Worm (Caenorhabditis elegans): ENCODE measurements around the gene ZC412.5.

ZC412.5 gene

DNA sequence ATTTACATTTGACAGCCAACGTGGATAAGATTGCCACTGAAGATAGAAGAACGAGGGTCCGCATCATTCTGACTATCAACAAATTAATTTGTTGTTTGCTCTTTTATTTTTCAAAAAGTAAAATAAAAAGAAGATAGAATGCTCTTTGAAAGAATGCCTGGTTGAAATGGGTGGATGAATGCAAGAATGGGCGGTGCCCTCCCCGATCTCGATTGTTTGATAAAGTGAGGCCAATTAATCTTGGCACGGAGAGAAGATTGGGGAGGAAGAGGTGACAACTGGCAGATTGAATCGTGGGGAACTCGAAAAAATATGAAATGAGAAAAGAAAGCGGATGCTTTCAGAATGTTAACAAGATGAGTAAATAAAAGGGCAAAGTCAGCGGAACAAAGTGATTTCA lies 3.9 kb downstream of the ZC412.5 start, which contains the start of gene ZC412.3:
Gene ZC412.3, minus strand, starts transcription at position 183 of the 400 bp plus-strand sequence.
- no peak for TF ChIP-seq unc-62 (GFP tag; optimal IDR thresholded peaks at IDR 0.05)

DNA sequence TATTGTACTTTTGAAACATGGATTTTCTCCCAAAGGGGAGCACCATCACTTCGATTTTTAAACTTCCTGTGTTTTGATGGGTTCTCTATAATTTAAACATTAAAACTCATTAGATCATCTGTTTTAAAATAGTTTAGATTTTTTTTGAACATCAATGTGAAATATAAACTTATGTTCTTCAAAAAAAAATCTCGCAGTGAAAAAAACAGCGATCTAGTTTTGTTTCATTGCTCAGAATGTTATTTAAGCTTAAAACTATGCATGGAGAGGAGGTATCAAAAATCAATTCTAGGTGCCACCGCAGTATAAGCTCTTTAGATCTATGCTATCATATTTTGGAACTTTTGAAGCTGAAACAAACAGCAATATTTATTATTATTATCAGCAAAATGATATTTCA lies 7.1 kb downstream of the ZC412.5 start, which contains the start of gene gcy-14:
Gene gcy-14, minus strand, starts transcription at position 101 of the 400 bp plus-strand sequence.
- TF ChIP-seq unc-62 (GFP tag; optimal IDR thresholded peaks at IDR 0.05), result no peak

DNA sequence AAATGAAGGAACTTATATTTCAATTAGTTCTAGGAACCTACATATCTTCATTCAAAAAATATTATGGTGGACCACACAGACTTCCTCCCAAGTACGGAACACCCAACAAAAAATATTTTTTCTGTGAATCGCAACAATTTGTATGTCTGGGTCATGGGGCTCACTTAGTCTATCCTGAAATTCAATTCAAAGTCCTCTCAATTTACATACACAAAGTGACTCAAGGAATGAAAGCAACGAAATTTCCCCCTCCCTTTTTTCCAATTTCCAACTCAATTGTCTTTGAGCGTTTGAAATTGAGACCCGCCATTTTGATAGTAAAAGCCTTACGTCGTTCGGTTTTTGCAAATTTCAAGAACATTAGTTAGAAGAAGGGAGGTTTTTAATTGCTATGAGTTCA lies 15.9 kb downstream of the ZC412.5 start:
- TF ChIP-seq unc-62 (GFP tag; optimal IDR thresholded peaks at IDR 0.05), result no peak

DNA sequence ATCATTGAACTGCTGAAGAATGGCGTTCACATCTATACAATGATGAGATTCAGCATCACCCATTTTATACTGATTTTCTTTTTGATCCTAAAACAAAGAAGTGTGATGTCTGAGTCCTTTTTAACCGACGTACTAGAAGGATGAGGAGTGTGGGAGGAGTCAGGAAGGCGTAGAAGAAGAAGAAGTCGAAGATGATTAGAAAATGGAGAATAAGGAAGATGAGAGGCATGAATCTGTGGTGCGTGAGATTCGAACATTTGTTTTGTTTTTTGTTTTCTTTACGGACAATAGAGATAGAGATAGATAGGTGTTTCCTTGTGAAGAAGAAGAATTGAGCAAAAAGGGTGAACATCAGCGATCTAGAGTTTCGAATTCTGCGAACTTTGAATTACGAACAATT lies 16.8 kb downstream of the ZC412.5 start, which contains the start of gene npr-13:
Gene npr-13, minus strand, starts transcription at position 101 of the 400 bp plus-strand sequence.
- no peak for TF ChIP-seq unc-62 (GFP tag; optimal IDR thresholded peaks at IDR 0.05)

DNA sequence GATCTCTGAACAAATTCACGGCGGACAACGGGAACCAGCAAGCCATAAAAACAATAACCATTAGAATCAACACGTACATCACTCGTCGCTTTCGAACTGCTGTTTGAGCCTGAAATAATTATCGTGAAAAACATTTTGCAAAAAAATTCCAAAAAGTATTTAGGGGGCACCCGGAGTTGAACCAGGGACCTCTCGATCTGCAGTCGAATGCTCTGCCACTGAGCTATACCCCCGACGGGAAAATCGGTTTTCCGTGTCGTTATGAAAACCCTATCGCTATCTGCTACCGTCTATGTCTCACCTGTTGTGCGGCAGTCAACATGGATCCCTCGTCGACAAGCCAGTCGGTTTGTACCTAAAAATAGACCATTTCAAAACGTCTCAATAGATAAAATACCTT lies 19.6 kb downstream of the ZC412.5 start:
- no peak for TF ChIP-seq unc-62 (GFP tag; optimal IDR thresholded peaks at IDR 0.05)

DNA sequence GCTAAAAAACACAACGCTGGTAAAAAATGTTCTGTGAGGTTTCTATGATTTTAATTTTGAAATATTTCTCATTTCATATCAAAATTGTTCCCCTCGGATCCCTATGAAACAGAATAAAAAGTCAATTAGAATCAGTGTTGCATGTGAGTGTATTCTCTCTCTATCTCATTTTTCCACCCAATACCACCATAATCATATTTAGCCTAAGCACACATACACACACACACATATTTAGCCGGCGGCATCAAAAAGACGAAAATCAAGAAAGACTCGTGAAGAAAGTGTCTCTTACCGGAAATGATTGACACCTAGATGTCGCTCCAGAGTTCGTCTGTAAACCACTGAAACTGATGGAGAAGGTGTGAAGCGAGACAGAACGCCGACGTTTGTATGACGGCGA lies 21.0 kb downstream of the ZC412.5 start:
- no peak for TF ChIP-seq unc-62 (GFP tag; optimal IDR thresholded peaks at IDR 0.05)

DNA sequence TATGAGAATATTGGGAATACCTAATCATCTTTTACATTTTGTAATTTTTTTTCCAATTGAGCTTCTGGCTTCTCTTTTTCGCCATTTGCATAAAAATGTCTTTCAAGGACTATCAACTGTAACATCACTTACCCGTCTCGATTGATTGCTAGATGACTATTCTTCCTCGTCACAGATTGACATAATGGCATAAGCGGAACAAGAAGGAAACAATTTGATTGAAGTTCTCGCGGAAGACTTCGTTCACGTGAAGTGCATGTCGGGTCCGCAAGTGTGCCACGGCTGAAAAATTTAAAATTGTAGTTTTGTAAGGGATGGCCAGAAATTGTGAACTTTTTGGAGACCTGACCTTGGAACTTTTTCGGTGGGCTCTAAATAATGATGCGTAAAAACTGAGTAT lies 21.5 kb downstream of the ZC412.5 start:
- TF ChIP-seq unc-62 (GFP tag; optimal IDR thresholded peaks at IDR 0.05), result no peak

DNA sequence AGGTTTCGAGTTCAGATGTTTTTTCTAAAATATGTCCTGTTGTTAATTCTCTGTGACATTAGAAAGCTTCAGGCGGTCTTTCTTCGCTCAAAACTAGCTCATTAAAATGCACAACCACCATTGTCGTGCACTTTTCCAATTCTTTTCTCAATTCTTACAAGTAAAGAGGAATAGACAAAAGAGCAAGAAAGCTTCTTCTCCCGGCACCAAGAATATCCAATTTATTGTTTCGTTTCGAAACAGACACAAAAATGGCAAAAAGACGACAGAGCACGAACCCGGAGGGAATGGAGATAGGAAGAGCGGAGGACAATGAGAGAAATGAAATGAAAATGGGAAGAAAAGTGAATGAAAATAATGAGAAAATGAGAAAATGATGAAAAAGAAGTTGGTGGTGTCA lies 22.7 kb downstream of the ZC412.5 start:
- no peak for TF ChIP-seq unc-62 (GFP tag; optimal IDR thresholded peaks at IDR 0.05)

DNA sequence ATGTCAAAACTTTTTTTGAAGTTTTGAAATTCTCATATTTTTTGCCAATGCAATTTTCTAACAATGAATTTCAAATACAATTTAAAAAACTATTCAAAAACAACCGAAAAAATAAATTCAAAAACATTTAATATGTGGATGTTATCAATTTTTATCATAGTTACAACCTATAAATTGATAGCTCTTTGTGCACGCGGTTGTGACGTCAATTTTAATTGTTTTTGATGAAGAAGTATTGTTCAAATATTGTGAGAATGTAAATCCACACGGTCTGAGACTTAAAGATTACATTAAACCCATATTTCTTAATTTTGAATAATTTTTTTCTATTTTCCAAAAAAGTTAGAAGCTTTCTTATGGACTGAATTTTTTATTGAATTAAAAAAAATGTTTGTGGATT lies 23.3 kb downstream of the ZC412.5 start:
- TF ChIP-seq unc-62 (GFP tag; optimal IDR thresholded peaks at IDR 0.05), result no peak

DNA sequence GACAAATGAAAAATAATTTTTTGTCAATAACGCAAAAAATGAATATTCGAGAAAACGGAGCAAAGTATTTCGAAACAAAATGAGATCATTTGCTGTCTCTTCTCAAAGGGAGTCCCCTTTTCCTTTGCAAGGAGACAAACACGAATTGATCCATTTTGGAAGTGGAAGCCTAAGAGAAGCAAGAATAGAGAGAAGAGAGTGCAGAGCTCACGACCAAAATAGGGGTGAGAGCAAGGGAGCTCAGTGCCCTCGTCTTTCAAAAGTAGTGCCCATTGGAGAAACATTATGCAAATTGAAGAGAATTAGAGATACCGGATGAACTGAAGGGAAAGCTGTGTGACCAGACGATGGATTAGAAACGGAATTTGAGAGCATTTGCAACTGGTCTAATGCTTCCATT lies 24.1 kb downstream of the ZC412.5 start:
- TF ChIP-seq unc-62 (GFP tag; optimal IDR thresholded peaks at IDR 0.05), result no peak

DNA sequence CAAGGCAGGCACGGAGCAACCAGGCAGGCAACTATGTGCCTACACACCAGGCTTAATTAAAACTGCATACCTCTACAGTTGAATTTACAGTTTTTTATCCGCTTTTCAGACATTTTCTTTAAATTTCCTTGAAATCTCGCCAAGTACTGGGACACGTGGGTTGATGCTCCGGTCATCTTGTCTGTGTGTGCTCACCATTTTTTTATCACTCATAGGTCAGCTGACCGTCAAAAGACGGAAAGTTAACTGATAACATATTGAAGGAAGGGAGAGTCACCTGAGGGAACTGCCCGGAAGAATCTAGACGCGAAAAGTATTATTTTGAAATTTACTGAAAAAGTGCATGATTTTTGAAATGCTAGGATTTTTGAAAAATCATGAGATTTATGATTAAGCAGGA lies 24.7 kb downstream of the ZC412.5 start:
- no peak for TF ChIP-seq unc-62 (GFP tag; optimal IDR thresholded peaks at IDR 0.05)

DNA sequence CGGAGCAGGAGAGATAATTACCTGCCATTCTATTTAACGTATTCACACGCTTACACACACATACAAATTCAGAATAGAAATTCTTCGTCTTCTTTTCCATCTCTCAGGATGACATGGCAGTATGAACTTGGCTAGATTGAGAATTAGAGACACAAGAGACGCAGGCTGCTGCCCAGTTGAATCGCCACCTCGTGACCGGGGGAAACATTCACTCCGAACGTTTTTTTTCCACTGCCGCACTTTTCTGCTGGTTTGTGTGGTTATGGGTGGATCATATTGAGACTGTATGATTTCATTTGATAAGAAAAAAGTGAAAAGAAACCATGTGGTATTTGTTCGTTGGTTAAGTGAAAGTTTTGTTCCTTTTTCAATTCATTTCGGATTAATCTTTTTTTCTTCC lies 25.6 kb downstream of the ZC412.5 start:
- no peak for TF ChIP-seq unc-62 (GFP tag; optimal IDR thresholded peaks at IDR 0.05)

DNA sequence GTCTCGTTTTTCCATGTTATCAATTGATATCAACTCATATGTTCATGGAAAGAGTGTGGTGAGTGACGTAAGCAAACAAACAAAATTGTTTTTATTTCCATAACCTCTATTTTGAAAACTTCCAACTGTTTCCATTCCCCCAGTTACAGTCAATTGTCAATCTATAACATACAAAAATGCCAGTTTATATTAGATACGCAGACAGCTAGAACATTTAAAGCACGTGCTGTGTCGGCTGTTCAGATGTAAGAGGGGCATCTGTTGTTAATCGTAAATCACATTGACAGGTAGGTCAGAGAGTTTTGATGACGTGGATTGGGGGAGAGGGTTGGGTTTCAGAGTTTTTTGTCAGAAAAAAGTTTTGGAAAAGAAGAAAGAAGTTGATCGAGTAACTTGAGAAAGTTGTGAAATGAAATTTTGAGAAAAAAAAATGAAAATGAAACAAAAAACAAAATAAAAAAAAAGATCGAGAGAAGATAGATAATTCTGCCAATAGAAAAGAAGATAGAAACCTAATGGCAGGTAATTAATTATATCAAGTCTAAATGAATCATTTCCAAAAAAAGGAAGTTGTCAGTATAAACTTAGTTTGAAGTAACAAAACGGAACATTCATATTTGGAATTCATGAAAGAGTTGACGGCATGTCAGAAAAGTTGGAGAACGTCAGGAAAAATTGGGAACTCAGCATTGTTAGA lies 26.6 kb downstream of the ZC412.5 start:
- no peak for TF ChIP-seq unc-62 (GFP tag; optimal IDR thresholded peaks at IDR 0.05)

DNA sequence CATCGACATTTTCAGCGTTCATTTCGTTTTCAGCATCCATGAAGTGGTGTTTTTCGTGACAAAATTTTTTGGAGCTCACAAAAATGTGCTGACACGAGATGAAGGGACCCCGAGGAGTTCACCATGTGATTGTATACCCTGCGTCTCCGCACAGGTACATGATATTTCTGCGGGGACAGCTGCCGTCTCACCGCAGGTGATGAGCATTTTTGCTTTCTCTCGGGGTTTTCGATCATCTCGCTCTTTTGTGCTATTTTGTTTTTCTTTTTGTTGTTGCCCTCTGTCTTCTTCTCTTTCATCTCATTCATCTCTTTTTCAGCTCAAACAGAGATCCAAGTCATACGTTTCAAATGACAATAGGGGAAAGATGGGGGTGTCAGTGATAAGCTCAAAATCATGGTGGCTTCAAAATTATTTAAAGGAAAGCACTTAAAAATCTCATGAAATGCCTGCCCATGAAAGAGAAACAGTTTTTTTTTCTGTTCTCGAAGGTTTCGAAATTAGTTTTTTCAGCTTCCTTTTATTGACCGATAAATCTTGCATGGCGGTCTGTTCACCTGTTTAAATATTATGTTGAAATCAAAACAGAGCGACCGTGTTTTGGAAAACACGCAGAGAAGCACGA lies 27.9 kb downstream of the ZC412.5 start, which contains the start of gene ret-1:
Gene ret-1, minus strand, starts transcription at position 123 of the 625 bp plus-strand sequence.
- TF ChIP-seq unc-62 (GFP tag; optimal IDR thresholded peaks at IDR 0.05), result no peak

DNA sequence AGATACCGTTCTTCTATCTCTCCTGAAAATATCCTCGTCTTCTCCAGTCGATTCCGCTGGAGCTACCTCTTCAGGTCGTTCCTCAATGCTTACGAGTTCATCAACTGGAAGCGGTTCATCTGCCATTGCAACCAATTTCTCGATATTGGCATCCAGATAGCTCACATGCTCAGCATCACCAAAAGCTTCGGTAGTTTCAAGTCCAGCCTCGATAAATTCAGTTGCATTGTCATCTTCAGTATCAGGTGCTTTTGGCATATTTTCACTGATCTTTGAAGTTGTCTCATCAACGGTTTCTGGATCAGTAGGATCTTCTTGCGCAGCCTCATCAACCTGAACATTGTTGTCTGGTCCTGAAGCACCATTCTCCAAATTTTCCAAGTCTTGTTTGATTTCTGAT lies 33.6 kb downstream of the ZC412.5 start:
- no peak for TF ChIP-seq unc-62 (GFP tag; optimal IDR thresholded peaks at IDR 0.05)

DNA sequence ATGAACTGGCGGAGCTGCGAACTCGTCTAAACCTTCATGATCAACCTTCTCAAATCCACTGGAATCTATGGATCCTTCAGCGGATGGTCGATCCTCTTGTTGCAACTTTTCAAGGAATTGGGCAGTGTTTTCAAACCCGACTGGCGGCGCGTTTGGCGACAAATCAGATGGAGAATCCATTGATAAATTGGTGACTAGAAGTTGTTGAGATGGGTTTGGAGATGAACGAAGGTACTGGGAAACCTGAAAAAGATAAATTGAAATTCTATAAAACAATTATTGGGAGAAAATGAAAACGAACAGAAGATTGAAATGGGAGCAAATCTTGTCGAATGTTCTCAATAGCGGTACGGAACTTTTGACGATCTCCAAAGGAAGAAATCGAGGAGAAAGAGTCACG lies 37.1 kb downstream of the ZC412.5 start:
- TF ChIP-seq unc-62 (GFP tag; optimal IDR thresholded peaks at IDR 0.05), result no peak
